Worm (Caenorhabditis elegans): ENCODE measurements around the gene suox-1.
A peak's percentile ranks its signal among the peaks of the same experiment; 100 is the strongest.

The suox-1 gene

DNA sequence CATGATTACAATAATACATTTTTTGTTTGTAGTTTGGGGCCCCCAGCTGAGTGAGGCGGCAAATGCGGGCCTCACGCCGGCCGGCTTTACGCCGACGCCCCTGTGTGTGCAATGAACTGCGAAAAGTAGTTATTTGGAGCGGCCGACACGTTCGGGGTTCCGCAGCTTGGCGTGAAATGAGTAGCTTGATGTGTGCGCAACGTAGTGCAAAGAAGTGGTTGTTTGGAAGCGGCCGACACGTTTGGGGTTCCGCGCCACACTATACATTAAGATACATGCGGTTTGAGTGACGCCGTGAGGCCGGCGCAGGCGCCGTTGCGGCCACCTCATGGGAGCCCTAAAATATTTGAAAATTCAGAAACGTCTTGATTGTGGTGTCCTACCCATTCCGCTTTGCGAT is 28.7 kb upstream of the suox-1 start:
- TF ChIP-seq athp-1 (tag; optimal IDR thresholded peaks at IDR 0.05) (no peak), tlf-1 (GFP tag; optimal IDR thresholded peaks at IDR 0.05) (no peak), snpc-4 (GFP tag; optimal IDR thresholded peaks at IDR 0.05) (no peak), snpc-4 (tag; optimal IDR thresholded peaks at IDR 0.05) (peak in 2 of 4 experiments; percentile 81 to 87), zfh-2 (GFP tag; conservative IDR thresholded peaks at IDR 0.05) (peak; percentile 42; the same call in 1 of the 2 replicates), B0019.2 (GFP tag; conservative IDR thresholded peaks at IDR 0.05) (no peak), nfya-1 (tag; optimal IDR thresholded peaks at IDR 0.05; ENCODE audit: borderline replicate concordance, insufficient read depth) (no peak), K11D2.4 (GFP tag; IDR thresholded peaks at IDR 0.05) (no peak), hmg-1.2 (GFP tag; IDR thresholded peaks at IDR 0.05) (no peak), egrh-3 (GFP tag; IDR thresholded peaks at IDR 0.05) (no peak)

- TF ChIP-seq chd-7 (tag; optimal IDR thresholded peaks at IDR 0.05), result no peak
- TF ChIP-seq unc-62 (GFP tag; optimal IDR thresholded peaks at IDR 0.05), result no peak
- TF ChIP-seq lin-40 (tag; optimal IDR thresholded peaks at IDR 0.05), result no peak
Measured at ce11 chrX:15469957-15470548, 27.3 kb upstream of the suox-1 start.

ce11 chrX:15477309-15477708 is 20.0 kb upstream of the suox-1 start, which contains the start of gene exc-1:
Gene exc-1, minus strand, starts transcription at chrX:15477409.
- TF ChIP-seq ekl-4 (GFP tag; IDR thresholded peaks at IDR 0.05) (no peak), mcd-1 (GFP tag; IDR thresholded peaks at IDR 0.05) (no peak), Y79H2A.3 (GFP tag; conservative IDR thresholded peaks at IDR 0.05) (no peak), F22D6.2 (tag; optimal IDR thresholded peaks at IDR 0.05) (no peak), cebp-1 (GFP tag; IDR thresholded peaks at IDR 0.05) (no peak), cebp-1 (tag; optimal IDR thresholded peaks at IDR 0.05) (no peak), C17E4.6 (GFP tag; IDR thresholded peaks at IDR 0.05) (no peak), pbrm-1 (GFP tag; IDR thresholded peaks at IDR 0.05) (no peak), let-607 (tag; optimal IDR thresholded peaks at IDR 0.05) (no peak), atf-7 (tag; optimal IDR thresholded peaks at IDR 0.05) (no peak)

- TF ChIP-seq bed-2 (GFP tag; IDR thresholded peaks at IDR 0.05) (no peak), egl-44 (GFP tag; IDR thresholded peaks at IDR 0.05) (no peak), K12H6.12 (tag; optimal IDR thresholded peaks at IDR 0.05) (no peak), gei-17 (GFP tag; optimal IDR thresholded peaks at IDR 0.05) (no peak), ceh-91 (GFP tag; IDR thresholded peaks at IDR 0.05) (no peak), nfya-2 (GFP tag; IDR thresholded peaks at IDR 0.05) (no peak), madf-6 (GFP tag; IDR thresholded peaks at IDR 0.05) (no peak), lsy-27 (tag; optimal IDR thresholded peaks at IDR 0.05; ENCODE audit: borderline replicate concordance, insufficient read depth) (no peak), dpff-1 (tag; optimal IDR thresholded peaks at IDR 0.05) (no peak), lin-54 (GFP tag; optimal IDR thresholded peaks at IDR 0.05) (no peak), lin-26 (GFP tag; IDR thresholded peaks at IDR 0.05) (no peak), ztf-22 (GFP tag; optimal IDR thresholded peaks at IDR 0.05) (no peak), ztf-18 (tag; optimal IDR thresholded peaks at IDR 0.05) (no peak), unc-62 (GFP tag; optimal IDR thresholded peaks at IDR 0.05) (no peak)
Measured at ce11 chrX:15478717-15479116, 18.6 kb upstream of the suox-1 start, which contains the start of gene gcy-36. Gene gcy-36, plus strand, starts transcription at chrX:15479017.
